Worm (Caenorhabditis elegans): ENCODE data around the gene srd-46.

DNA sequence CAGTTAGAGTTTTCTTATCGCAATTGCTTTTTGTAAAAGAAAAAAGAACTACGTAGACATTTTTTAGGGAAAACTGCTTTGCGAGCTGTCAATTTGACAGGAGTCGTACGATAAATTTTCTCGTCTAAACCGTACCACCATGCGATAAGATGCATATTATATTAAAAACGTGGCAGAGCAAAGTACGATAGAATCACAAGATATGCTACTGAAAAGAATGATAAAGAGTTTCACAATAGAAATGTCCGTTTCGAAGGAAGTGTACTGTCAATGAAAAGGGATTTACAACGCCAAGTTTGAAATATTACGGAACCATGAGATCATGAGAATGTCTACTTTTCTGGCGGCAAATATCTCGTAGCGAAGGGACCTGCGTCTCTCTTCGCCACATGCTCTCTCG is 32.9 kb downstream of the srd-46 start, which contains the start of gene F19H6.5:
- TF ChIP-seq ztf-11 (tag; optimal IDR thresholded peaks at IDR 0.05), result no peak
- no peak for TF ChIP-seq nhr-237 (tag; optimal IDR thresholded peaks at IDR 0.05)
- TF ChIP-seq fos-1 (tag; optimal IDR thresholded peaks at IDR 0.05), result no peak
- no peak for TF ChIP-seq nhr-76 (tag; optimal IDR thresholded peaks at IDR 0.05)
